Fruit fly (Drosophila melanogaster) whole organism, prepupa: ENCODE measurements around the gene Hex-t2.
A peak's percentile ranks its signal among the peaks of the same experiment; 100 is the strongest.

Experiments used
- CG10631 ChIP-seq: fragments of 200-800 bp; sonication (Bioruptor generic); optimal IDR thresholded peaks from 2 replicates; lab custom pipeline; 2016; ENCODE audit warnings: missing biosample characterization, missing genetic modification characterization
- CG10669 ChIP-seq: fragments of 200-800 bp; sonication (Bioruptor generic); optimal IDR thresholded peaks from 3 replicates; lab custom pipeline; 2018; ENCODE audit warnings: missing biosample characterization, mild to moderate bottlenecking, missing genetic modification characterization, moderate library complexity
- CG11762 ChIP-seq: fragments of 200-800 bp; sonication (Bioruptor generic); optimal IDR thresholded peaks from 3 replicates; lab custom pipeline; 2016; ENCODE audit warnings: missing biosample characterization, missing genetic modification characterization; ENCODE audit not compliant: insufficient read depth
- CG15336 ChIP-seq: fragments of 200-800 bp; sonication (Bioruptor generic); IDR thresholded peaks from 2 replicates; pipeline ENCODE4 v1.3.6; 2022; ENCODE audit warnings: missing biosample characterization, missing genetic modification characterization
- CG3032 ChIP-seq: fragments of 200-800 bp; optimal IDR thresholded peaks from 2 replicates; lab custom pipeline; 2019; ENCODE audit warnings: missing biosample characterization, mild to moderate bottlenecking, missing genetic modification characterization, moderate library complexity
- CG31627 ChIP-seq: fragments of 200-800 bp; sonication (Bioruptor generic); optimal IDR thresholded peaks from 3 replicates; lab custom pipeline; 2016; ENCODE audit warnings: missing biosample characterization, missing genetic modification characterization
- CG32006 ChIP-seq: fragments of 200-800 bp; sonication (Bioruptor generic); optimal IDR thresholded peaks from 3 replicates; lab custom pipeline; 2017; ENCODE audit warnings: missing biosample characterization, mild to moderate bottlenecking, missing genetic modification characterization
- CG34406 ChIP-seq: fragments of 200-800 bp; sonication (Bioruptor generic); optimal IDR thresholded peaks from 3 replicates; lab custom pipeline; 2016; ENCODE audit warnings: missing biosample characterization, missing genetic modification characterization
- CG3919 ChIP-seq: fragments of 200-800 bp; sonication (Bioruptor generic); optimal IDR thresholded peaks from 3 replicates; lab custom pipeline; 2016; ENCODE audit warnings: missing biosample characterization, missing genetic modification characterization
- CG4318 ChIP-seq: fragments of 200-800 bp; sonication (Bioruptor generic); optimal IDR thresholded peaks from 3 replicates; lab custom pipeline; 2017; ENCODE audit warnings: missing biosample characterization, mild to moderate bottlenecking, missing genetic modification characterization
- CG6163 ChIP-seq: fragments of 200-800 bp; sonication (Bioruptor generic); IDR thresholded peaks from 3 replicates; pipeline ENCODE4 v1.3.6; 2022; ENCODE audit warnings: missing biosample characterization, missing genetic modification characterization
- CG6792 ChIP-seq: fragments of 200-800 bp; sonication (Bioruptor generic); optimal IDR thresholded peaks from 3 replicates; lab custom pipeline; 2016; ENCODE audit warnings: missing biosample characterization, missing genetic modification characterization
- CG6808 ChIP-seq: fragments of 200-800 bp; sonication (Bioruptor generic); optimal IDR thresholded peaks from 3 replicates; lab custom pipeline; 2017; ENCODE audit warnings: missing biosample characterization, missing genetic modification characterization, mild to moderate bottlenecking, moderate library complexity, missing genetic modification reagents
- CG6854 ChIP-seq: fragments of 200-800 bp; sonication (Bioruptor generic); optimal IDR thresholded peaks from 2 replicates; lab custom pipeline; 2017; ENCODE audit warnings: missing biosample characterization, mild to moderate bottlenecking, missing genetic modification characterization
- CG8119 ChIP-seq: fragments of 200-800 bp; sonication (Bioruptor generic); IDR thresholded peaks from 3 replicates; pipeline ENCODE4 v1.3.6; 2022; ENCODE audit warnings: missing biosample characterization, missing genetic modification characterization
- CG8319 ChIP-seq: fragments of 200-800 bp; sonication (Bioruptor generic); optimal IDR thresholded peaks from 3 replicates; lab custom pipeline; 2016; ENCODE audit warnings: missing biosample characterization, missing genetic modification characterization
- CG8632 ChIP-seq: fragments of 200-800 bp; sonication (Bioruptor generic); optimal IDR thresholded peaks from 3 replicates; lab custom pipeline; 2016; ENCODE audit warnings: missing biosample characterization, missing genetic modification characterization
- Eip75B ChIP-seq: fragments of 200-800 bp; sonication (Bioruptor generic); optimal IDR thresholded peaks from 3 replicates; lab custom pipeline; 2016; ENCODE audit warnings: missing biosample characterization, missing genetic modification characterization
- Eip78C ChIP-seq: fragments of 200-800 bp; sonication (Bioruptor generic); peaks from one replicate; lab custom pipeline; 2016; ENCODE audit warnings: missing biosample characterization, missing genetic modification characterization
- Eip93F ChIP-seq: fragments of 200-800 bp; sonication (Bioruptor generic); optimal IDR thresholded peaks from 2 replicates; lab custom pipeline; 2016; ENCODE audit warnings: missing biosample characterization, mild to moderate bottlenecking, missing genetic modification characterization
- Ets21C ChIP-seq: fragments of 200-800 bp; sonication (Bioruptor generic); optimal IDR thresholded peaks from 3 replicates; lab custom pipeline; 2016; ENCODE audit warnings: missing biosample characterization, missing genetic modification characterization
- Ets96B ChIP-seq: fragments of 200-800 bp; optimal IDR thresholded peaks from 2 replicates; lab custom pipeline; 2019; ENCODE audit warnings: missing biosample characterization, mild to moderate bottlenecking, missing genetic modification characterization, moderate library complexity
- Hr4 ChIP-seq: fragments of 200-800 bp; sonication (Bioruptor generic); optimal IDR thresholded peaks from 3 replicates; lab custom pipeline; 2016; ENCODE audit warnings: missing biosample characterization, missing genetic modification characterization
- Lpt ChIP-seq: fragments of 200-800 bp; sonication (Bioruptor generic); optimal IDR thresholded peaks from 3 replicates; lab custom pipeline; 2016; ENCODE audit warnings: missing biosample characterization, missing genetic modification characterization
- Met ChIP-seq: fragments of 200-800 bp; sonication (Bioruptor generic); optimal IDR thresholded peaks from 3 replicates; lab custom pipeline; 2016; ENCODE audit warnings: missing biosample characterization, missing genetic modification characterization
- OdsH ChIP-seq: fragments of 200-800 bp; sonication (Bioruptor generic); optimal IDR thresholded peaks from 3 replicates; lab custom pipeline; 2016; ENCODE audit warnings: missing biosample characterization, missing genetic modification characterization
- Smox ChIP-seq: fragments of 200-800 bp; sonication (Bioruptor generic); optimal IDR thresholded peaks from 3 replicates; lab custom pipeline; 2016; ENCODE audit warnings: missing biosample characterization, missing genetic modification characterization
- Sox102F ChIP-seq: fragments of 200-800 bp; sonication (Bioruptor generic); optimal IDR thresholded peaks from 2 replicates; lab custom pipeline; 2016; ENCODE audit warnings: missing biosample characterization, mild to moderate bottlenecking, missing genetic modification characterization
- Sox14 ChIP-seq: fragments of 200-800 bp; sonication (Bioruptor generic); optimal IDR thresholded peaks from 3 replicates; lab custom pipeline; 2016; ENCODE audit warnings: missing biosample characterization, missing genetic modification characterization
- Sox15 ChIP-seq: fragments of 200-800 bp; sonication (Bioruptor generic); optimal IDR thresholded peaks from 3 replicates; lab custom pipeline; 2016; ENCODE audit warnings: missing biosample characterization, missing genetic modification characterization
- achi ChIP-seq: fragments of 200-800 bp; sonication (Bioruptor generic); optimal IDR thresholded peaks from 3 replicates; lab custom pipeline; 2016; ENCODE audit warnings: missing biosample characterization, missing genetic modification characterization
- acj6 ChIP-seq: fragments of 200-800 bp; sonication (Bioruptor generic); optimal IDR thresholded peaks from 3 replicates; lab custom pipeline; 2016; ENCODE audit warnings: missing biosample characterization, missing genetic modification characterization
- dsx ChIP-seq: fragments of 200-800 bp; optimal IDR thresholded peaks from 3 replicates; lab custom pipeline; 2019; ENCODE audit warnings: missing biosample characterization, mild to moderate bottlenecking, missing genetic modification characterization, moderate library complexity; ENCODE audit not compliant: poor library complexity, severe bottlenecking
- eg ChIP-seq: fragments of 200-800 bp; sonication (Bioruptor generic); IDR thresholded peaks from 3 replicates; pipeline ENCODE4 v1.3.6; 2022; ENCODE audit warnings: missing biosample characterization, missing genetic modification characterization
- esn ChIP-seq: fragments of 200-800 bp; sonication (Bioruptor generic); optimal IDR thresholded peaks from 2 replicates; lab custom pipeline; 2016; ENCODE audit warnings: missing biosample characterization, mild to moderate bottlenecking, missing genetic modification characterization, moderate library complexity
- fd85E ChIP-seq: fragments of 200-800 bp; sonication (Bioruptor generic); optimal IDR thresholded peaks from 3 replicates; lab custom pipeline; 2016; ENCODE audit warnings: missing biosample characterization, missing genetic modification characterization
- fkh ChIP-seq: fragments of 200-800 bp; sonication (Bioruptor generic); optimal IDR thresholded peaks from 3 replicates; lab custom pipeline; 2017; ENCODE audit warnings: missing biosample characterization, mild to moderate bottlenecking, missing genetic modification characterization, moderate library complexity
- lz ChIP-seq: fragments of 200-800 bp; sonication (Bioruptor generic); optimal IDR thresholded peaks from 3 replicates; lab custom pipeline; 2016; ENCODE audit warnings: missing biosample characterization, missing genetic modification characterization
- net ChIP-seq: fragments of 200-800 bp; sonication (Bioruptor generic); optimal IDR thresholded peaks from 3 replicates; lab custom pipeline; 2016; ENCODE audit warnings: missing biosample characterization, missing genetic modification characterization
- pdm3 ChIP-seq: fragments of 200-800 bp; sonication (Bioruptor generic); optimal IDR thresholded peaks from 3 replicates; lab custom pipeline; 2016; ENCODE audit warnings: missing biosample characterization, missing genetic modification characterization
- salr ChIP-seq, 2 experiments: fragments of 200-800 bp; sonication (Bioruptor generic); optimal IDR thresholded peaks; 3 replicates each; lab custom pipeline; 2016 to 2018; ENCODE audit warnings: missing biosample characterization in 2 of 2, missing genetic modification characterization in 2 of 2, mild to moderate bottlenecking in 1 of 2
- ss ChIP-seq, 2 experiments: fragments of 200-800 bp; sonication (Bioruptor generic); optimal IDR thresholded peaks; 2 replicates in 1 of 2; 3 replicates in 1 of 2; lab custom pipeline; 2017 to 2018; ENCODE audit warnings: mild to moderate bottlenecking in 2 of 2, missing biosample characterization in 2 of 2, missing genetic modification characterization in 2 of 2, moderate library complexity in 1 of 2
- svp ChIP-seq: fragments of 200-800 bp; sonication (Bioruptor generic); peaks from one replicate; lab custom pipeline; 2016; ENCODE audit warnings: missing biosample characterization, missing genetic modification characterization
- vri ChIP-seq: fragments of 200-800 bp; sonication (Bioruptor generic); optimal IDR thresholded peaks from 3 replicates; lab custom pipeline; 2016; ENCODE audit warnings: missing biosample characterization, mild to moderate bottlenecking, missing genetic modification characterization

Hex-t2 gene

dm6 chr3R:26489456-26489855 lies 39.0 kb downstream of the Hex-t2 start (continued):
- TF ChIP-seq acj6 (GFP tag; lab: Kevin White, UChicago) (peak; percentile 81), lz (peak; percentile 64), Ets21C (peak; percentile 25), pdm3 (GFP tag; lab: Kevin White, UChicago) (peak; percentile 77), achi (GFP tag; lab: Kevin White, UChicago) (peak; percentile 81), CG6808 (GFP tag; lab: Kevin White, UChicago) (peak; percentile 84), OdsH (GFP tag; lab: Kevin White, UChicago) (peak; percentile 80), Lpt (GFP tag; lab: Kevin White, UChicago) (peak; percentile 75), CG10631 (GFP tag; lab: Kevin White, UChicago) (peak; percentile 83), CG11762 (GFP tag; lab: Kevin White, UChicago) (peak; percentile 71), Smox (peak; percentile 68), CG6854 (GFP tag; lab: Kevin White, UChicago) (peak; percentile 16), Hr4 (peak; percentile 75), Eip93F (GFP tag; lab: Kevin White, UChicago) (peak; percentile 3), CG10669 (GFP tag; lab: Kevin White, UChicago) (peak; percentile 85), CG4318 (GFP tag; lab: Kevin White, UChicago) (peak; percentile 66)
- TF ChIP-seq, all 60 proteins: peak for 57

dm6 chr3R:26494247-26494646 lies 43.8 kb downstream of the Hex-t2 start:
- TF ChIP-seq salr (GFP tag; optimal IDR thresholded peaks at IDR 0.05; lab: Kevin White, UChicago) (no peak), dsx (GFP tag; lab: Kevin White, UChicago) (peak; percentile 45), CG3919 (peak; percentile 5), Hr4 (peak; percentile 38), CG6854 (GFP tag; lab: Kevin White, UChicago) (no peak), Ets96B (tag; lab: Kevin White, UChicago) (peak; percentile 51), CG32006 (GFP tag; lab: Kevin White, UChicago) (peak; percentile 53), fkh (GFP tag; lab: Kevin White, UChicago) (no peak), CG3032 (tag; lab: Kevin White, UChicago) (peak; percentile 28), Sox14 (GFP tag; lab: Kevin White, UChicago) (peak; percentile 1), CG8119 (GFP tag; lab: Robert Waterston, UW) (peak; percentile 28; the same call in 1 of the 3 replicates), CG8319 (GFP tag; lab: Kevin White, UChicago) (no peak), Eip78C (GFP tag; lab: Kevin White, UChicago) (peak; percentile 80), OdsH (GFP tag; lab: Kevin White, UChicago) (peak; percentile 19), CG31627 (no peak), Smox (no peak), Eip75B (GFP tag; lab: Kevin White, UChicago) (peak; percentile 13), CG8632 (no peak), eg (peak; percentile 64; the same call in 2 of the 3 replicates), achi (GFP tag; lab: Kevin White, UChicago) (peak; percentile 13), CG10669 (GFP tag; lab: Kevin White, UChicago) (peak; percentile 35), CG6163 (GFP tag; lab: Robert Waterston, UW) (0 out of 3 replicates have a peak, but pooled peaks have one; percentile 38), ss (GFP tag; optimal IDR thresholded peaks at IDR 0.05; lab: Kevin White, UChicago) (peak in 1 of 2 experiments; percentile 22), acj6 (GFP tag; lab: Kevin White, UChicago) (peak; percentile 12), CG10631 (GFP tag; lab: Kevin White, UChicago) (peak; percentile 29), CG15336 (peak; percentile 47; the same call in 1 of the 2 replicates), CG6792 (GFP tag; lab: Kevin White, UChicago) (no peak), svp (GFP tag; lab: Kevin White, UChicago) (peak; percentile 48), pdm3 (GFP tag; lab: Kevin White, UChicago) (peak; percentile 42)

- no peak for TF ChIP-seq fd85E (GFP tag; lab: Kevin White, UChicago)
- no peak for TF ChIP-seq fkh (GFP tag; lab: Kevin White, UChicago)
- peak; percentile 49 for TF ChIP-seq pdm3 (GFP tag; lab: Kevin White, UChicago)
- TF ChIP-seq Eip75B (GFP tag; lab: Kevin White, UChicago), result peak; percentile 69
- TF ChIP-seq CG4318 (GFP tag; lab: Kevin White, UChicago), result peak; percentile 39
- TF ChIP-seq CG15336, result peak; percentile 85
- TF ChIP-seq svp (GFP tag; lab: Kevin White, UChicago), result no peak
- no peak for TF ChIP-seq dsx (GFP tag; lab: Kevin White, UChicago)
- TF ChIP-seq eg, result peak; percentile 88
- TF ChIP-seq CG34406, result no peak
- TF ChIP-seq CG10669 (GFP tag; lab: Kevin White, UChicago), result peak; percentile 58
- TF ChIP-seq Smox, result no peak
- peak; percentile 16 for TF ChIP-seq esn (GFP tag; lab: Kevin White, UChicago)
- peak; percentile 56 for TF ChIP-seq CG3032 (tag; lab: Kevin White, UChicago)
- TF ChIP-seq vri (GFP tag; lab: Kevin White, UChicago), result no peak
- TF ChIP-seq Ets96B (tag; lab: Kevin White, UChicago), result peak; percentile 65
- no peak for TF ChIP-seq Ets21C
- TF ChIP-seq CG6808 (GFP tag; lab: Kevin White, UChicago), result peak; percentile 34
- no peak for TF ChIP-seq Sox15 (GFP tag; lab: Kevin White, UChicago)
- TF ChIP-seq Met (GFP tag; lab: Kevin White, UChicago), result peak; percentile 4
- peak; percentile 75 for TF ChIP-seq CG32006 (GFP tag; lab: Kevin White, UChicago)
- TF ChIP-seq net (GFP tag; lab: Kevin White, UChicago), result peak; percentile 31
- no peak for TF ChIP-seq ss (GFP tag; optimal IDR thresholded peaks at IDR 0.05; lab: Kevin White, UChicago)
- no peak for TF ChIP-seq CG6854 (GFP tag; lab: Kevin White, UChicago)
- no peak for TF ChIP-seq Sox102F (GFP tag; lab: Kevin White, UChicago)
Observed at dm6 chr3R:26496356-26496755, 45.9 kb downstream of the Hex-t2 start.
